Worm (Caenorhabditis elegans) whole organism, L4 larva: ENCODE data around the gene Y39A1A.18.
A peak's percentile ranks its signal among the peaks of the same experiment; 100 is the strongest.

ENCODE experiments used
- D1046.2 ChIP-seq: fragments of 200-800 bp; sonication (Bioruptor generic); IDR thresholded peaks from 2 replicates; pipeline ENCODE4 v1.3.6; 2022; ENCODE audit warnings: missing genetic modification characterization, missing compliant biosample characterization
- F26F4.8 ChIP-seq: fragments of 200-800 bp; sonication (Bioruptor generic); conservative IDR thresholded peaks from 2 replicates; pipeline ENCODE4 v1.3.6; 2022; ENCODE audit warnings: missing genetic modification characterization, missing compliant biosample characterization
- F37D6.2 ChIP-seq: sonication (generic microtip); optimal IDR thresholded peaks from 2 replicates; lab custom pipeline; 2016; ENCODE audit warnings: mild to moderate bottlenecking, missing genetic modification characterization, missing compliant biosample characterization
- F49E8.2 ChIP-seq: sonication (generic microtip); optimal IDR thresholded peaks from 2 replicates; lab custom pipeline; 2016; ENCODE audit warnings: missing compliant biosample characterization, mild to moderate bottlenecking, missing genetic modification characterization, borderline replicate concordance
- T20F7.1 ChIP-seq: fragments of 200-800 bp; sonication (Bioruptor generic); optimal IDR thresholded peaks from 2 replicates; lab custom pipeline; 2018; ENCODE audit warnings: mild to moderate bottlenecking, missing genetic modification characterization, missing compliant biosample characterization
- T26A8.4 ChIP-seq: fragments of 200-800 bp; sonication (Bioruptor generic); IDR thresholded peaks from 2 replicates; pipeline ENCODE4 v1.3.6; 2022; ENCODE audit warnings: missing genetic modification characterization, missing compliant biosample characterization
- Y75B8A.6 ChIP-seq: fragments of 200-800 bp; sonication (Bioruptor generic); IDR thresholded peaks from 2 replicates; pipeline ENCODE4 v1.3.6; 2022; ENCODE audit warnings: missing genetic modification reagents, missing genetic modification characterization, missing compliant biosample characterization
- ZK337.2 ChIP-seq: fragments of 200-800 bp; sonication (Bioruptor generic); IDR thresholded peaks from 2 replicates; pipeline ENCODE4 v1.3.6; 2022; ENCODE audit warnings: missing genetic modification reagents, missing genetic modification characterization, missing compliant biosample characterization
- ZK546.5 ChIP-seq, 2 experiments: sonication (generic microtip); optimal IDR thresholded peaks; 2 replicates each; lab custom pipeline; 2017; ENCODE audit warnings: missing biosample characterization in 2 of 2, missing genetic modification characterization in 2 of 2
- aha-1 ChIP-seq: fragments of 150-350 bp; peaks from one replicate; lab custom pipeline; 2014; ENCODE audit warnings: missing biosample characterization, missing genetic modification characterization
- ama-1 ChIP-seq: fragments of 150-350 bp; optimal IDR thresholded peaks from 2 replicates; lab custom pipeline; 2014; ENCODE audit warnings: inconsistent platforms, mixed read lengths
- attf-4 ChIP-seq: sonication (generic microtip); optimal IDR thresholded peaks from 3 replicates; lab custom pipeline; 2017; ENCODE audit warnings: missing biosample characterization, missing genetic modification characterization
- ceh-20 ChIP-seq: fragments of 200-800 bp; sonication (Bioruptor generic); IDR thresholded peaks from 2 replicates; pipeline ENCODE4 v1.3.6; 2022; ENCODE audit warnings: missing genetic modification reagents, missing genetic modification characterization, missing compliant biosample characterization
- ceh-32 ChIP-seq: sonication (generic microtip); optimal IDR thresholded peaks from 2 replicates; lab custom pipeline; 2016; ENCODE audit warnings: mild to moderate bottlenecking, missing genetic modification characterization, missing compliant biosample characterization; ENCODE audit not compliant: poor library complexity
- ceh-44 ChIP-seq: fragments of 200-800 bp; sonication (Bioruptor generic); IDR thresholded peaks from 2 replicates; pipeline ENCODE4 v1.3.6; 2022; ENCODE audit warnings: missing genetic modification reagents, missing genetic modification characterization, missing compliant biosample characterization
- ceh-82 ChIP-seq: sonication (generic microtip); optimal IDR thresholded peaks from 2 replicates; lab custom pipeline; 2017; ENCODE audit warnings: missing biosample characterization, missing genetic modification characterization
- cey-2 ChIP-seq: sonication (generic microtip); optimal IDR thresholded peaks from 3 replicates; lab custom pipeline; 2017; ENCODE audit warnings: missing genetic modification characterization, mild to moderate bottlenecking, missing compliant biosample characterization, antibody characterized with exemption, borderline replicate concordance; ENCODE audit not compliant: insufficient read depth
- ctbp-1 ChIP-seq: fragments of 200-800 bp; sonication (Bioruptor generic); IDR thresholded peaks from 2 replicates; pipeline ENCODE4 v1.3.6; 2022; ENCODE audit warnings: missing genetic modification reagents, missing genetic modification characterization, missing compliant biosample characterization
- daf-19 ChIP-seq: fragments of 200-800 bp; sonication (Bioruptor generic); conservative IDR thresholded peaks from 2 replicates; pipeline ENCODE4 v1.3.6; 2022; ENCODE audit warnings: missing genetic modification characterization, missing compliant biosample characterization
- daf-8 ChIP-seq: fragments of 200-800 bp; sonication (Bioruptor generic); IDR thresholded peaks from 2 replicates; pipeline ENCODE4 v1.3.6; 2022; ENCODE audit warnings: missing genetic modification characterization, missing compliant biosample characterization
- duxl-1 ChIP-seq: sonication (generic microtip); optimal IDR thresholded peaks from 2 replicates; lab custom pipeline; 2016; ENCODE audit warnings: mild to moderate bottlenecking, missing genetic modification characterization, moderate library complexity, missing compliant biosample characterization; ENCODE audit not compliant: poor library complexity
- dve-1 ChIP-seq: sonication (generic microtip); optimal IDR thresholded peaks from 2 replicates; lab custom pipeline; 2017; ENCODE audit warnings: antibody characterized with exemption, mild to moderate bottlenecking, missing genetic modification characterization, missing compliant biosample characterization; ENCODE audit not compliant: insufficient read depth
- fkh-10 ChIP-seq: fragments of 150-350 bp; optimal IDR thresholded peaks from 2 replicates; lab custom pipeline; 2014; ENCODE audit warnings: missing biosample characterization, missing genetic modification reagents, missing genetic modification characterization
- hif-1 ChIP-seq, 2 experiments: sonication (generic microtip); optimal IDR thresholded peaks; 2 replicates each; lab custom pipeline; 2016 to 2017; ENCODE audit warnings: missing compliant biosample characterization in 2 of 2, missing genetic modification characterization in 2 of 2, missing genetic modification reagents in 2 of 2, missing genotype in 2 of 2, mild to moderate bottlenecking in 1 of 2
- hlh-30 ChIP-seq: sonication (generic microtip); optimal IDR thresholded peaks from 2 replicates; lab custom pipeline; 2017; ENCODE audit warnings: antibody characterized with exemption, mild to moderate bottlenecking, missing genetic modification characterization, missing compliant biosample characterization; ENCODE audit not compliant: insufficient read depth
- hmg-1.1 ChIP-seq: fragments of 200-800 bp; sonication (Bioruptor generic); IDR thresholded peaks from 2 replicates; pipeline ENCODE4 v1.3.6; 2022; ENCODE audit warnings: missing genetic modification reagents, missing genetic modification characterization, missing compliant biosample characterization
- lin-1 ChIP-seq: fragments of 200-800 bp; sonication (Bioruptor generic); IDR thresholded peaks from 2 replicates; pipeline ENCODE4 v1.3.6; 2022; ENCODE audit warnings: missing genetic modification reagents, missing genetic modification characterization, missing compliant biosample characterization
- lin-38 ChIP-seq: fragments of 200-800 bp; sonication (Bioruptor generic); IDR thresholded peaks from 2 replicates; pipeline ENCODE4 v1.3.6; 2022; ENCODE audit warnings: missing genetic modification reagents, missing genetic modification characterization, missing compliant biosample characterization
- mdl-1 ChIP-seq, 2 experiments: fragments of 150-350 bp in 1 of 2; sonication (generic microtip) in 1 of 2; optimal IDR thresholded peaks; 2 replicates each; lab custom pipeline; 2014 to 2017; ENCODE audit warnings: missing biosample characterization in 2 of 2, missing genetic modification characterization in 2 of 2
- mdt-29 ChIP-seq: fragments of 200-800 bp; sonication (Bioruptor generic); IDR thresholded peaks from 2 replicates; pipeline ENCODE4 v1.3.6; 2022; ENCODE audit warnings: missing genetic modification reagents, missing genetic modification characterization, missing compliant biosample characterization
- mep-1 ChIP-seq: fragments of 150-350 bp; sonication (generic microtip); optimal IDR thresholded peaks from 3 replicates; lab custom pipeline; 2014; ENCODE audit warnings: missing biosample characterization, missing genetic modification characterization
- mxl-2 ChIP-seq: fragments of 200-800 bp; sonication (Bioruptor generic); conservative IDR thresholded peaks from 2 replicates; pipeline ENCODE4 v1.3.6; 2022; ENCODE audit warnings: missing genetic modification reagents, missing genetic modification characterization, missing compliant biosample characterization
- mxl-3 ChIP-seq: fragments of 200-800 bp; sonication (Bioruptor generic); optimal IDR thresholded peaks from 2 replicates; lab custom pipeline; 2018; ENCODE audit warnings: mild to moderate bottlenecking, missing genetic modification characterization, missing compliant biosample characterization
- nhr-102 ChIP-seq: sonication (generic microtip); optimal IDR thresholded peaks from 2 replicates; lab custom pipeline; 2016; ENCODE audit warnings: mild to moderate bottlenecking, missing genetic modification characterization, moderate library complexity, missing compliant biosample characterization
- nhr-237 ChIP-seq: sonication (generic microtip); optimal IDR thresholded peaks from 2 replicates; lab custom pipeline; 2017; ENCODE audit warnings: missing biosample characterization, missing genetic modification characterization
- nhr-28 ChIP-seq: fragments of 150-350 bp; optimal IDR thresholded peaks from 2 replicates; lab custom pipeline; 2014; ENCODE audit warnings: missing biosample characterization, missing genetic modification characterization
- nhr-76 ChIP-seq: fragments of 150-350 bp; optimal IDR thresholded peaks from 2 replicates; lab custom pipeline; 2014; ENCODE audit warnings: missing biosample characterization, missing genetic modification characterization
- nhr-77 ChIP-seq: fragments of 150-350 bp; optimal IDR thresholded peaks from 2 replicates; lab custom pipeline; 2014; ENCODE audit warnings: missing biosample characterization, missing genetic modification characterization
- pha-4 ChIP-seq, 2 experiments: fragments of 150-350 bp in 1 of 2; fragments of 200-800 bp in 1 of 2; sonication (Bioruptor generic) in 1 of 2; IDR thresholded peaks in 1 of 2; optimal IDR thresholded peaks in 1 of 2; 2 replicates each; pipeline versions ENCODE4 v1.3.6 to Lab custom; 2014 to 2022; ENCODE audit warnings: missing genetic modification characterization in 2 of 2, missing genetic modification reagents in 2 of 2, missing biosample characterization in 1 of 2, missing compliant biosample characterization in 1 of 2
- php-3 ChIP-seq: fragments of 200-800 bp; sonication (Bioruptor generic); IDR thresholded peaks from 2 replicates; pipeline ENCODE4 v1.3.6; 2022; ENCODE audit warnings: missing genetic modification reagents, missing genetic modification characterization, missing compliant biosample characterization
- rbr-2 ChIP-seq: sonication (generic microtip); optimal IDR thresholded peaks from 2 replicates; lab custom pipeline; 2016; ENCODE audit warnings: missing genotype, missing genetic modification characterization, missing compliant biosample characterization
- sdz-12 ChIP-seq: fragments of 200-800 bp; sonication (Bioruptor generic); optimal IDR thresholded peaks from 2 replicates; lab custom pipeline; 2018; ENCODE audit warnings: mild to moderate bottlenecking, missing genetic modification characterization, missing compliant biosample characterization
- snpc-1.2 ChIP-seq: fragments of 200-800 bp; sonication (Bioruptor generic); IDR thresholded peaks from 2 replicates; pipeline ENCODE4 v1.3.6; 2022; ENCODE audit warnings: missing genetic modification reagents, missing genetic modification characterization, missing compliant biosample characterization
- spr-1 ChIP-seq: sonication (generic microtip); optimal IDR thresholded peaks from 2 replicates; lab custom pipeline; 2016; ENCODE audit warnings: mild to moderate bottlenecking, missing genetic modification characterization, missing compliant biosample characterization
- spr-3 ChIP-seq: fragments of 200-800 bp; sonication (Bioruptor generic); optimal IDR thresholded peaks from 2 replicates; lab custom pipeline; 2018; ENCODE audit warnings: mild to moderate bottlenecking, missing genetic modification characterization, missing compliant biosample characterization
- tag-97 ChIP-seq: fragments of 200-800 bp; sonication (Bioruptor generic); IDR thresholded peaks from 2 replicates; pipeline ENCODE4 v1.3.6; 2022; ENCODE audit warnings: missing genetic modification characterization, missing compliant biosample characterization
- tra-1 ChIP-seq: fragments of 200-800 bp; sonication (Bioruptor generic); IDR thresholded peaks from 2 replicates; pipeline ENCODE4 v1.3.6; 2022; ENCODE audit warnings: missing genetic modification reagents, missing genetic modification characterization, missing compliant biosample characterization
- unc-130 ChIP-seq: sonication (generic microtip); optimal IDR thresholded peaks from 2 replicates; lab custom pipeline; 2016; ENCODE audit warnings: missing genetic modification reagents, missing genetic modification characterization, missing compliant biosample characterization
- zfp-3 ChIP-seq: fragments of 200-800 bp; sonication (Bioruptor generic); conservative IDR thresholded peaks from 2 replicates; pipeline ENCODE4 v1.3.6; 2022; ENCODE audit warnings: missing genetic modification reagents, missing genetic modification characterization, missing compliant biosample characterization
- zip-11 ChIP-seq: fragments of 200-800 bp; sonication (Bioruptor generic); IDR thresholded peaks from 2 replicates; pipeline ENCODE4 v1.3.6; 2022; ENCODE audit warnings: missing genetic modification characterization, missing compliant biosample characterization

Y39A1A.18 gene

ce11 chrIII:10642781-10643180 lies 51.5 kb downstream of the Y39A1A.18 start, which contains the start of the genes dhs-11 and orc-1 (continued):
- no peak for TF ChIP-seq lin-1 (GFP tag; lab: Robert Waterston, UW)
- TF ChIP-seq zfp-3 (GFP tag; lab: Robert Waterston, UW), result no peak
- no peak for TF ChIP-seq daf-19
- TF ChIP-seq Y75B8A.6 (GFP tag; lab: Robert Waterston, UW), result no peak
- no peak for TF ChIP-seq ZK337.2 (GFP tag; lab: Robert Waterston, UW)
- no peak for TF ChIP-seq daf-8 (GFP tag; lab: Robert Waterston, UW)
- TF ChIP-seq aha-1 (tag; lab: Kevin White, UChicago), result peak; percentile 67
- TF ChIP-seq nhr-28 (tag; lab: Kevin White, UChicago), result peak; percentile 9
- TF ChIP-seq mdt-29 (GFP tag; lab: Robert Waterston, UW), result no peak
- TF ChIP-seq unc-130 (GFP tag; lab: Kevin White, UChicago), result peak; percentile 32
- no peak for TF ChIP-seq F49E8.2 (tag; lab: Kevin White, UChicago)
- TF ChIP-seq T20F7.1 (GFP tag; lab: Kevin White, UChicago), result no peak
- no peak for TF ChIP-seq spr-3
- no peak for TF ChIP-seq tra-1
- TF ChIP-seq F37D6.2 (tag; lab: Kevin White, UChicago), result no peak
- no peak for TF ChIP-seq F26F4.8 (GFP tag; lab: Robert Waterston, UW)
- TF ChIP-seq T26A8.4 (GFP tag; lab: Robert Waterston, UW), result no peak
- no peak for TF ChIP-seq nhr-76 (tag; lab: Kevin White, UChicago)
- no peak for TF ChIP-seq ZK546.5 (tag; optimal IDR thresholded peaks at IDR 0.05; lab: Kevin White, UChicago)
- TF ChIP-seq zip-11 (GFP tag; lab: Robert Waterston, UW), result no peak
- TF ChIP-seq snpc-1.2 (GFP tag; lab: Robert Waterston, UW), result no peak
- no peak for TF ChIP-seq mxl-2 (GFP tag; lab: Robert Waterston, UW)
- no peak for TF ChIP-seq ceh-82 (tag; lab: Kevin White, UChicago)
- TF ChIP-seq mxl-3 (GFP tag; lab: Kevin White, UChicago), result no peak
- TF ChIP-seq ceh-44, result no peak
- TF ChIP-seq duxl-1, result no peak
- no peak for TF ChIP-seq cey-2
- TF ChIP-seq php-3, result no peak
- no peak for TF ChIP-seq attf-4
- no peak for TF ChIP-seq tag-97
- TF ChIP-seq ctbp-1 (GFP tag; lab: Robert Waterston, UW), result no peak
- peak; percentile 69 for TF ChIP-seq lin-38 (GFP tag; lab: Robert Waterston, UW)
- TF ChIP-seq hif-1 (tag; optimal IDR thresholded peaks at IDR 0.05; lab: Kevin White, UChicago), result no peak
- TF ChIP-seq nhr-237, result no peak
- TF ChIP-seq sdz-12 (GFP tag; lab: Kevin White, UChicago), result no peak
- TF ChIP-seq ceh-20, result no peak
- no peak for TF ChIP-seq nhr-77 (tag; lab: Kevin White, UChicago)
- no peak for TF ChIP-seq ceh-32
- TF ChIP-seq nhr-102 (tag; lab: Kevin White, UChicago), result no peak
- no peak for TF ChIP-seq ama-1 (lab: Kevin White, UChicago)
- no peak for TF ChIP-seq pha-4 (GFP tag; IDR thresholded peaks at IDR 0.05; lab: Robert Waterston, UW)
- no peak for TF ChIP-seq pha-4 (tag; optimal IDR thresholded peaks at IDR 0.05; lab: Kevin White, UChicago)
- TF ChIP-seq hmg-1.1, result 0 out of 2 replicates have a peak, but pooled peaks have one; percentile 48
- no peak for TF ChIP-seq D1046.2 (GFP tag; lab: Robert Waterston, UW)
- TF ChIP-seq dve-1 (tag; lab: Kevin White, UChicago), result peak; percentile 56
- TF ChIP-seq spr-1 (tag; lab: Kevin White, UChicago), result no peak
- peak; percentile 12 for TF ChIP-seq hlh-30 (tag; lab: Kevin White, UChicago)
- TF ChIP-seq fkh-10 (GFP tag; lab: Kevin White, UChicago), result no peak
- peak; percentile 26 for TF ChIP-seq mep-1 (tag; lab: Kevin White, UChicago)
- TF ChIP-seq mdl-1 (tag; optimal IDR thresholded peaks at IDR 0.05; lab: Kevin White, UChicago), result no peak
- TF ChIP-seq rbr-2 (tag; lab: Kevin White, UChicago), result no peak
